Fruit fly (Drosophila melanogaster) whole organism, wandering third instar larva: ENCODE results near the gene Atxn7.
A peak's percentile ranks its signal among the peaks of the same experiment; 100 is the strongest.

Experiments
- Abd-B ChIP-seq: fragments of >200 bp; optimal IDR thresholded peaks from 2 replicates; lab custom pipeline; 2017; ENCODE audit warnings: missing biosample characterization, missing genetic modification characterization
- CG32264 ChIP-seq: fragments of 200-800 bp; sonication (Bioruptor generic); optimal IDR thresholded peaks from 2 replicates; lab custom pipeline; 2016; ENCODE audit warnings: missing biosample characterization, missing genetic modification characterization
- CG9705 ChIP-seq: fragments of 200-800 bp; sonication (Bioruptor generic); optimal IDR thresholded peaks from 2 replicates; lab custom pipeline; 2018; ENCODE audit warnings: missing biosample characterization, mild to moderate bottlenecking, missing genetic modification characterization
- Dfd ChIP-seq: fragments of >200 bp; optimal IDR thresholded peaks from 2 replicates; lab custom pipeline; 2017; ENCODE audit warnings: missing biosample characterization, missing genetic modification characterization
- Dif ChIP-seq: fragments of 200-275, 200-300 bp; sonication (Bioruptor generic); optimal IDR thresholded peaks from 2 replicates; lab custom pipeline; 2018; ENCODE audit warnings: missing biosample characterization, missing genetic modification characterization; ENCODE audit not compliant: partially characterized antibody
- GATAd ChIP-seq: sonication (Bioruptor generic); optimal IDR thresholded peaks from 2 replicates; lab custom pipeline; 2016; ENCODE audit warnings: missing biosample characterization, missing genetic modification characterization
- HLH106 ChIP-seq: fragments of 200-800 bp; optimal IDR thresholded peaks from 3 replicates; lab custom pipeline; 2019; ENCODE audit warnings: missing biosample characterization, mild to moderate bottlenecking, missing genetic modification characterization, moderate library complexity
- Hnf4 ChIP-seq: fragments of 200-800 bp; sonication (Bioruptor generic); optimal IDR thresholded peaks from 2 replicates; lab custom pipeline; 2016; ENCODE audit warnings: missing biosample characterization, mild to moderate bottlenecking, missing genetic modification characterization
- Hr78 ChIP-seq: fragments of >200 bp; optimal IDR thresholded peaks from 2 replicates; lab custom pipeline; 2017; ENCODE audit warnings: missing biosample characterization, missing genetic modification characterization
- Hr83 ChIP-seq: fragments of 200-300 bp; sonication (Bioruptor generic); optimal IDR thresholded peaks from 2 replicates; lab custom pipeline; 2016; ENCODE audit warnings: missing biosample characterization, mild to moderate bottlenecking, missing genetic modification characterization, moderate library complexity; ENCODE audit not compliant: poor library complexity, severe bottlenecking
- Jra ChIP-seq: sonication (Bioruptor generic); optimal IDR thresholded peaks from 2 replicates; lab custom pipeline; 2016; ENCODE audit warnings: missing biosample characterization, missing genetic modification characterization
- Mio ChIP-seq: sonication (Bioruptor generic); optimal IDR thresholded peaks from 2 replicates; lab custom pipeline; 2016; ENCODE audit warnings: missing biosample characterization, missing genetic modification characterization
- Myc ChIP-seq: fragments of >200 bp; optimal IDR thresholded peaks from 2 replicates; lab custom pipeline; 2017
- N ChIP-seq: fragments of >200 bp; optimal IDR thresholded peaks from 2 replicates; lab custom pipeline; 2018; ENCODE audit warnings: missing biosample characterization, missing external identifiers, missing genetic modification characterization
- OdsH ChIP-seq: fragments of 200-800 bp; sonication (Bioruptor generic); optimal IDR thresholded peaks from 2 replicates; lab custom pipeline; 2016; ENCODE audit warnings: missing biosample characterization, mild to moderate bottlenecking, missing genetic modification characterization
- Rel ChIP-seq, 2 experiments: fragments of 200-800 bp; sonication (Bioruptor generic) in 1 of 2; optimal IDR thresholded peaks; 2 replicates in 1 of 2; 3 replicates in 1 of 2; lab custom pipeline; 2016 to 2019; ENCODE audit warnings: mild to moderate bottlenecking in 2 of 2, missing biosample characterization in 2 of 2, missing genetic modification characterization in 2 of 2, moderate library complexity in 1 of 2
- Sp1 ChIP-seq: fragments of 200-800 bp; sonication (Bioruptor generic); optimal IDR thresholded peaks from 3 replicates; lab custom pipeline; 2019; ENCODE audit warnings: missing biosample characterization, mild to moderate bottlenecking, missing genetic modification characterization, moderate library complexity
- Vsx2 ChIP-seq: fragments of 200-300, 225-300 bp; sonication (Bioruptor generic); optimal IDR thresholded peaks from 2 replicates; lab custom pipeline; 2018; ENCODE audit warnings: missing biosample characterization, missing genetic modification characterization; ENCODE audit not compliant: partially characterized antibody
- br ChIP-seq: fragments of 200-800 bp; sonication (Bioruptor generic); optimal IDR thresholded peaks from 2 replicates; lab custom pipeline; 2016; ENCODE audit warnings: missing biosample characterization, missing genetic modification characterization
- brk ChIP-seq: fragments of 200-800 bp; sonication (Bioruptor generic); optimal IDR thresholded peaks from 2 replicates; lab custom pipeline; 2016; ENCODE audit warnings: missing biosample characterization, mild to moderate bottlenecking, missing genetic modification characterization
- dl ChIP-seq, 2 experiments: fragments of 175-275, 200-275 bp in 1 of 2; fragments of 200-275 bp in 1 of 2; sonication (Bioruptor generic); optimal IDR thresholded peaks; lab custom pipeline; 2018; ENCODE audit warnings: mild to moderate bottlenecking in 2 of 2, missing biosample characterization in 2 of 2, missing genetic modification characterization in 2 of 2, moderate library complexity in 2 of 2; ENCODE audit not compliant: partially characterized antibody in 2 of 2, insufficient read depth in 1 of 2
- dmrt93B ChIP-seq: fragments of 200-800 bp; sonication (Bioruptor generic); optimal IDR thresholded peaks from 2 replicates; lab custom pipeline; 2018; ENCODE audit warnings: missing biosample characterization, mild to moderate bottlenecking, missing genetic modification characterization
- dsf ChIP-seq: sonication (Bioruptor generic); optimal IDR thresholded peaks from 2 replicates; lab custom pipeline; 2016; ENCODE audit warnings: missing biosample characterization, missing genetic modification characterization, borderline replicate concordance
- ey ChIP-seq: fragments of 200-800 bp; sonication (Bioruptor generic); optimal IDR thresholded peaks from 2 replicates; lab custom pipeline; 2016; ENCODE audit warnings: missing biosample characterization, missing genetic modification characterization
- foxo ChIP-seq, 2 experiments: fragments of 200-800 bp; sonication (Bioruptor generic); optimal IDR thresholded peaks; 2 replicates in 1 of 2; 3 replicates in 1 of 2; lab custom pipeline; 2016 to 2017; ENCODE audit warnings: missing biosample characterization in 2 of 2, missing genetic modification characterization in 2 of 2
- fru ChIP-seq: fragments of 200-800 bp; sonication (Bioruptor generic); optimal IDR thresholded peaks from 3 replicates; lab custom pipeline; 2016; ENCODE audit warnings: missing biosample characterization, mild to moderate bottlenecking, missing genetic modification characterization
- h ChIP-seq: fragments of 200-800 bp; sonication (Bioruptor generic); optimal IDR thresholded peaks from 3 replicates; lab custom pipeline; 2016; ENCODE audit warnings: missing biosample characterization, mild to moderate bottlenecking, missing genetic modification characterization
- jim ChIP-seq: fragments of 175-275, 200-325 bp; sonication (Bioruptor generic); optimal IDR thresholded peaks from 2 replicates; lab custom pipeline; 2016; ENCODE audit warnings: missing biosample characterization, mild to moderate bottlenecking, missing genetic modification characterization
- lola ChIP-seq: fragments of >200 bp; optimal IDR thresholded peaks from 2 replicates; lab custom pipeline; 2017; ENCODE audit warnings: missing biosample characterization, missing genetic modification characterization
- rgr ChIP-seq: fragments of 200-800 bp; sonication (Bioruptor generic); optimal IDR thresholded peaks from 3 replicates; lab custom pipeline; 2016; ENCODE audit warnings: missing biosample characterization, mild to moderate bottlenecking, missing genetic modification characterization
- tai ChIP-seq: sonication (Bioruptor generic); optimal IDR thresholded peaks from 2 replicates; lab custom pipeline; 2016; ENCODE audit warnings: missing biosample characterization, missing genetic modification characterization
- usp ChIP-seq: fragments of >200 bp; optimal IDR thresholded peaks from 2 replicates; lab custom pipeline; 2017; ENCODE audit warnings: missing biosample characterization, missing genetic modification characterization
- woc ChIP-seq: sonication (Bioruptor generic); optimal IDR thresholded peaks from 2 replicates; lab custom pipeline; 2016; ENCODE audit warnings: missing biosample characterization, mild to moderate bottlenecking, missing genetic modification characterization

Atxn7 gene

dm6 chr2L:2390589-2390988 is 14.9 kb downstream of the Atxn7 start, which contains the start of gene CG43750:
CG43750 (minus strand) TSS chr2L:2390689.
- TF ChIP-seq Mio (no peak), br (GFP tag; lab: Kevin White, UChicago) (no peak), Dfd (GFP tag; lab: Kevin White, UChicago) (no peak), Jra (GFP tag; lab: Kevin White, UChicago) (no peak), dl (GFP tag; optimal IDR thresholded peaks at IDR 0.05; lab: Kevin White, UChicago; ENCODE audit: insufficient read depth in 1 of 2, partially characterized antibody in 2 of 2) (no peak), rgr (GFP tag; lab: Kevin White, UChicago) (no peak), CG9705 (GFP tag; lab: Kevin White, UChicago) (no peak), GATAd (no peak), Myc (lab: Kevin White, UChicago) (no peak), usp (GFP tag; lab: Kevin White, UChicago) (no peak), fru (GFP tag; lab: Kevin White, UChicago) (no peak), Abd-B (GFP tag; lab: Kevin White, UChicago) (no peak), CG32264 (GFP tag; lab: Kevin White, UChicago) (no peak), OdsH (GFP tag; lab: Kevin White, UChicago) (no peak), N (GFP tag; lab: Kevin White, UChicago) (no peak), Hr78 (no peak), tai (GFP tag; lab: Kevin White, UChicago) (no peak), brk (GFP tag; lab: Kevin White, UChicago) (no peak), Rel (GFP tag; optimal IDR thresholded peaks at IDR 0.05; lab: Kevin White, UChicago) (no peak), Rel (tag; optimal IDR thresholded peaks at IDR 0.05; lab: Kevin White, UChicago) (no peak)
- TF ChIP-seq, all 38 proteins: peak for 0

- TF ChIP-seq woc (GFP tag; lab: Kevin White, UChicago) (no peak), dl (GFP tag; optimal IDR thresholded peaks at IDR 0.05; lab: Kevin White, UChicago; ENCODE audit: insufficient read depth in 1 of 2, partially characterized antibody in 2 of 2) (no peak), tai (GFP tag; lab: Kevin White, UChicago) (no peak), Abd-B (GFP tag; lab: Kevin White, UChicago) (no peak)
- TF ChIP-seq, all 38 proteins: peak for 0
Measured at dm6 chr2L:2391321-2391720, 15.7 kb downstream of the Atxn7 start, which contains the start of gene CG46448. CG46448 (plus strand) TSS chr2L:2391660.

dm6 chr2L:2394872-2395271 is 19.2 kb downstream of the Atxn7 start:
- TF ChIP-seq Hr83 (GFP tag; lab: Kevin White, UChicago) = no peak
- TF ChIP-seq jim (GFP tag; lab: Kevin White, UChicago) = no peak
- TF ChIP-seq HLH106 (tag; lab: Kevin White, UChicago) = peak; percentile 1
- peak; percentile 2 for TF ChIP-seq Sp1
- TF ChIP-seq CG9705 (GFP tag; lab: Kevin White, UChicago) = no peak
- no peak for TF ChIP-seq br (GFP tag; lab: Kevin White, UChicago)
- TF ChIP-seq dmrt93B (GFP tag; lab: Kevin White, UChicago) = no peak

- peak; percentile 22 for TF ChIP-seq HLH106 (tag; lab: Kevin White, UChicago)
- TF ChIP-seq woc (GFP tag; lab: Kevin White, UChicago) = no peak
- TF ChIP-seq Jra (GFP tag; lab: Kevin White, UChicago) = no peak
- TF ChIP-seq rgr (GFP tag; lab: Kevin White, UChicago) = no peak
- TF ChIP-seq CG9705 (GFP tag; lab: Kevin White, UChicago) = no peak
- no peak for TF ChIP-seq Hr83 (GFP tag; lab: Kevin White, UChicago)
- no peak for TF ChIP-seq Hnf4 (GFP tag; lab: Kevin White, UChicago)
- no peak for TF ChIP-seq Vsx2
- no peak for TF ChIP-seq Hr78
- TF ChIP-seq dmrt93B (GFP tag; lab: Kevin White, UChicago) = no peak
- peak; percentile 31 for TF ChIP-seq fru (GFP tag; lab: Kevin White, UChicago)
- no peak for TF ChIP-seq GATAd
- no peak for TF ChIP-seq CG32264 (GFP tag; lab: Kevin White, UChicago)
- no peak for TF ChIP-seq Myc (lab: Kevin White, UChicago)
- no peak for TF ChIP-seq Abd-B (GFP tag; lab: Kevin White, UChicago)
- no peak for TF ChIP-seq Sp1
- no peak for TF ChIP-seq dsf (GFP tag; lab: Kevin White, UChicago)
- TF ChIP-seq Dif (GFP tag; lab: Kevin White, UChicago) = no peak
- TF ChIP-seq ey = peak; percentile 24
- peak in 1 of 2 experiments; percentile 40 for TF ChIP-seq foxo (GFP tag; optimal IDR thresholded peaks at IDR 0.05; lab: Kevin White, UChicago)
- TF ChIP-seq brk (GFP tag; lab: Kevin White, UChicago) = no peak
- TF ChIP-seq N (GFP tag; lab: Kevin White, UChicago) = no peak
- TF ChIP-seq usp (GFP tag; lab: Kevin White, UChicago) = no peak
- TF ChIP-seq tai (GFP tag; lab: Kevin White, UChicago) = no peak
- no peak for TF ChIP-seq jim (GFP tag; lab: Kevin White, UChicago)
- TF ChIP-seq Mio = no peak
- TF ChIP-seq h (GFP tag; lab: Kevin White, UChicago) = peak; percentile 20
- no peak for TF ChIP-seq Rel (GFP tag; optimal IDR thresholded peaks at IDR 0.05; lab: Kevin White, UChicago)
- TF ChIP-seq Rel (tag; optimal IDR thresholded peaks at IDR 0.05; lab: Kevin White, UChicago) = no peak
- TF ChIP-seq lola (GFP tag; lab: Kevin White, UChicago) = no peak
- no peak for TF ChIP-seq Dfd (GFP tag; lab: Kevin White, UChicago)
Measured at dm6 chr2L:2397080-2397479, 21.4 kb downstream of the Atxn7 start.
